Fruit fly (Drosophila melanogaster) whole organism, wandering third instar larva: ENCODE data around the gene Jon25Biii.
A peak's percentile ranks its signal among the peaks of the same experiment; 100 is the strongest.

Source experiments
- Abd-B ChIP-seq: fragments of >200 bp; optimal IDR thresholded peaks from 2 replicates; lab custom pipeline; 2017; ENCODE audit warnings: missing biosample characterization, missing genetic modification characterization
- CG32264 ChIP-seq: fragments of 200-800 bp; sonication (Bioruptor generic); optimal IDR thresholded peaks from 2 replicates; lab custom pipeline; 2016; ENCODE audit warnings: missing biosample characterization, missing genetic modification characterization
- CG9705 ChIP-seq: fragments of 200-800 bp; sonication (Bioruptor generic); optimal IDR thresholded peaks from 2 replicates; lab custom pipeline; 2018; ENCODE audit warnings: missing biosample characterization, mild to moderate bottlenecking, missing genetic modification characterization
- CrebA ChIP-seq: fragments of 200-800 bp; sonication (Bioruptor generic); optimal IDR thresholded peaks from 2 replicates; lab custom pipeline; 2016; ENCODE audit warnings: missing biosample characterization, mild to moderate bottlenecking, missing genetic modification characterization, borderline replicate concordance
- Dfd ChIP-seq: fragments of >200 bp; optimal IDR thresholded peaks from 2 replicates; lab custom pipeline; 2017; ENCODE audit warnings: missing biosample characterization, missing genetic modification characterization
- Dif ChIP-seq: fragments of 200-275, 200-300 bp; sonication (Bioruptor generic); optimal IDR thresholded peaks from 2 replicates; lab custom pipeline; 2018; ENCODE audit warnings: missing biosample characterization, missing genetic modification characterization; ENCODE audit not compliant: partially characterized antibody
- GATAd ChIP-seq: sonication (Bioruptor generic); optimal IDR thresholded peaks from 2 replicates; lab custom pipeline; 2016; ENCODE audit warnings: missing biosample characterization, missing genetic modification characterization
- HLH106 ChIP-seq: fragments of 200-800 bp; optimal IDR thresholded peaks from 3 replicates; lab custom pipeline; 2019; ENCODE audit warnings: missing biosample characterization, mild to moderate bottlenecking, missing genetic modification characterization, moderate library complexity
- Hnf4 ChIP-seq: fragments of 200-800 bp; sonication (Bioruptor generic); optimal IDR thresholded peaks from 2 replicates; lab custom pipeline; 2016; ENCODE audit warnings: missing biosample characterization, mild to moderate bottlenecking, missing genetic modification characterization
- Hr78 ChIP-seq: fragments of >200 bp; optimal IDR thresholded peaks from 2 replicates; lab custom pipeline; 2017; ENCODE audit warnings: missing biosample characterization, missing genetic modification characterization
- Hr83 ChIP-seq: fragments of 200-300 bp; sonication (Bioruptor generic); optimal IDR thresholded peaks from 2 replicates; lab custom pipeline; 2016; ENCODE audit warnings: missing biosample characterization, mild to moderate bottlenecking, missing genetic modification characterization, moderate library complexity; ENCODE audit not compliant: poor library complexity, severe bottlenecking
- Jra ChIP-seq: sonication (Bioruptor generic); optimal IDR thresholded peaks from 2 replicates; lab custom pipeline; 2016; ENCODE audit warnings: missing biosample characterization, missing genetic modification characterization
- Mio ChIP-seq: sonication (Bioruptor generic); optimal IDR thresholded peaks from 2 replicates; lab custom pipeline; 2016; ENCODE audit warnings: missing biosample characterization, missing genetic modification characterization
- Myc ChIP-seq: fragments of >200 bp; optimal IDR thresholded peaks from 2 replicates; lab custom pipeline; 2017
- N ChIP-seq: fragments of >200 bp; optimal IDR thresholded peaks from 2 replicates; lab custom pipeline; 2018; ENCODE audit warnings: missing biosample characterization, missing external identifiers, missing genetic modification characterization
- OdsH ChIP-seq: fragments of 200-800 bp; sonication (Bioruptor generic); optimal IDR thresholded peaks from 2 replicates; lab custom pipeline; 2016; ENCODE audit warnings: missing biosample characterization, mild to moderate bottlenecking, missing genetic modification characterization
- Rel ChIP-seq, 2 experiments: fragments of 200-800 bp; sonication (Bioruptor generic) in 1 of 2; optimal IDR thresholded peaks; 2 replicates in 1 of 2; 3 replicates in 1 of 2; lab custom pipeline; 2016 to 2019; ENCODE audit warnings: mild to moderate bottlenecking in 2 of 2, missing biosample characterization in 2 of 2, missing genetic modification characterization in 2 of 2, moderate library complexity in 1 of 2
- Sp1 ChIP-seq: fragments of 200-800 bp; sonication (Bioruptor generic); optimal IDR thresholded peaks from 3 replicates; lab custom pipeline; 2019; ENCODE audit warnings: missing biosample characterization, mild to moderate bottlenecking, missing genetic modification characterization, moderate library complexity
- Vsx2 ChIP-seq: fragments of 200-300, 225-300 bp; sonication (Bioruptor generic); optimal IDR thresholded peaks from 2 replicates; lab custom pipeline; 2018; ENCODE audit warnings: missing biosample characterization, missing genetic modification characterization; ENCODE audit not compliant: partially characterized antibody
- br ChIP-seq: fragments of 200-800 bp; sonication (Bioruptor generic); optimal IDR thresholded peaks from 2 replicates; lab custom pipeline; 2016; ENCODE audit warnings: missing biosample characterization, missing genetic modification characterization
- brk ChIP-seq: fragments of 200-800 bp; sonication (Bioruptor generic); optimal IDR thresholded peaks from 2 replicates; lab custom pipeline; 2016; ENCODE audit warnings: missing biosample characterization, mild to moderate bottlenecking, missing genetic modification characterization
- dl ChIP-seq, 2 experiments: fragments of 175-275, 200-275 bp in 1 of 2; fragments of 200-275 bp in 1 of 2; sonication (Bioruptor generic); optimal IDR thresholded peaks; lab custom pipeline; 2018; ENCODE audit warnings: mild to moderate bottlenecking in 2 of 2, missing biosample characterization in 2 of 2, missing genetic modification characterization in 2 of 2, moderate library complexity in 2 of 2; ENCODE audit not compliant: partially characterized antibody in 2 of 2, insufficient read depth in 1 of 2
- dmrt93B ChIP-seq: fragments of 200-800 bp; sonication (Bioruptor generic); optimal IDR thresholded peaks from 2 replicates; lab custom pipeline; 2018; ENCODE audit warnings: missing biosample characterization, mild to moderate bottlenecking, missing genetic modification characterization
- dsf ChIP-seq: sonication (Bioruptor generic); optimal IDR thresholded peaks from 2 replicates; lab custom pipeline; 2016; ENCODE audit warnings: missing biosample characterization, missing genetic modification characterization, borderline replicate concordance
- ey ChIP-seq: fragments of 200-800 bp; sonication (Bioruptor generic); optimal IDR thresholded peaks from 2 replicates; lab custom pipeline; 2016; ENCODE audit warnings: missing biosample characterization, missing genetic modification characterization
- foxo ChIP-seq, 2 experiments: fragments of 200-800 bp; sonication (Bioruptor generic); optimal IDR thresholded peaks; 2 replicates in 1 of 2; 3 replicates in 1 of 2; lab custom pipeline; 2016 to 2017; ENCODE audit warnings: missing biosample characterization in 2 of 2, missing genetic modification characterization in 2 of 2
- fru ChIP-seq: fragments of 200-800 bp; sonication (Bioruptor generic); optimal IDR thresholded peaks from 3 replicates; lab custom pipeline; 2016; ENCODE audit warnings: missing biosample characterization, mild to moderate bottlenecking, missing genetic modification characterization
- h ChIP-seq: fragments of 200-800 bp; sonication (Bioruptor generic); optimal IDR thresholded peaks from 3 replicates; lab custom pipeline; 2016; ENCODE audit warnings: missing biosample characterization, mild to moderate bottlenecking, missing genetic modification characterization
- jim ChIP-seq: fragments of 175-275, 200-325 bp; sonication (Bioruptor generic); optimal IDR thresholded peaks from 2 replicates; lab custom pipeline; 2016; ENCODE audit warnings: missing biosample characterization, mild to moderate bottlenecking, missing genetic modification characterization
- lola ChIP-seq: fragments of >200 bp; optimal IDR thresholded peaks from 2 replicates; lab custom pipeline; 2017; ENCODE audit warnings: missing biosample characterization, missing genetic modification characterization
- pan ChIP-seq: fragments of >200 bp; optimal IDR thresholded peaks from 2 replicates; lab custom pipeline; 2017
- psq ChIP-seq: fragments of 200-800 bp; sonication (Bioruptor generic); optimal IDR thresholded peaks from 3 replicates; lab custom pipeline; 2017; ENCODE audit warnings: missing biosample characterization, mild to moderate bottlenecking, missing genetic modification characterization, moderate library complexity
- rgr ChIP-seq: fragments of 200-800 bp; sonication (Bioruptor generic); optimal IDR thresholded peaks from 3 replicates; lab custom pipeline; 2016; ENCODE audit warnings: missing biosample characterization, mild to moderate bottlenecking, missing genetic modification characterization
- sage ChIP-seq: fragments of 200-800 bp; sonication (Bioruptor generic); optimal IDR thresholded peaks from 2 replicates; lab custom pipeline; 2016; ENCODE audit warnings: missing biosample characterization, mild to moderate bottlenecking, missing genetic modification characterization
- sv ChIP-seq: fragments of 200-800 bp; sonication (Bioruptor generic); optimal IDR thresholded peaks from 3 replicates; lab custom pipeline; 2016; ENCODE audit warnings: missing biosample characterization, missing genetic modification characterization
- tai ChIP-seq: sonication (Bioruptor generic); optimal IDR thresholded peaks from 2 replicates; lab custom pipeline; 2016; ENCODE audit warnings: missing biosample characterization, missing genetic modification characterization
- usp ChIP-seq: fragments of >200 bp; optimal IDR thresholded peaks from 2 replicates; lab custom pipeline; 2017; ENCODE audit warnings: missing biosample characterization, missing genetic modification characterization
- woc ChIP-seq: sonication (Bioruptor generic); optimal IDR thresholded peaks from 2 replicates; lab custom pipeline; 2016; ENCODE audit warnings: missing biosample characterization, mild to moderate bottlenecking, missing genetic modification characterization

Jon25Biii gene

dm6 chr2L:4981278-4981966 lies 30.9 kb upstream of the Jon25Biii start, which contains the start of the genes CG8892 and CG34126 (continued):
- TF ChIP-seq Hnf4 (GFP tag; lab: Kevin White, UChicago) = peak; percentile 98
- TF ChIP-seq foxo (GFP tag; optimal IDR thresholded peaks at IDR 0.05; lab: Kevin White, UChicago) = peak; percentile 91 to 99
- TF ChIP-seq Sp1 = peak; percentile 97
- peak; percentile 97 for TF ChIP-seq OdsH
- peak; percentile 99 for TF ChIP-seq sv (GFP tag; lab: Kevin White, UChicago)
- TF ChIP-seq Dfd (GFP tag; lab: Kevin White, UChicago) = no peak
- peak; percentile 97 for TF ChIP-seq ey (GFP tag; lab: Kevin White, UChicago)

DNA sequence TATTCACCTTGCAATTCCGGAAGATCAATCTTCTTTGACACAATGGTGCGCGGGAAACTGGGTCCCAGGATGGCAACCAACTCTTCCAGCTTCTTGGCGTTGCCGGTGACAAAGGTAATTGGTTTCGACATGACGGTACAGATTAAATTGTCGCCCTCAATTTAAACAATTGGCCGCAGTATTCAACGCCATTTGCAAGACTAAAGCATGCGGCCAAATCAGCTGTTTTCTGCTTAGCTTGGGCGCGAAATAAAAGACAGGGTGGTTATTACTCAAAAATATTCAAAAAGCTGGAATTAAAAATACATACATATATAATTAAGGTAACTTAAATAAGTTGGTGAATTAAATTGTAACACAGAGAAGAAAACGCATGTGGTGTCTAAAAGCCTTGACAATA lies 28.6 kb upstream of the Jon25Biii start, which contains the start of gene CG8891:
CG8891 (minus strand) TSS at position 242 of the 400 bp plus-strand sequence.
- TF ChIP-seq fru (GFP tag; lab: Kevin White, UChicago) (no peak), dmrt93B (GFP tag; lab: Kevin White, UChicago) (no peak), Abd-B (GFP tag; lab: Kevin White, UChicago) (no peak)

- TF ChIP-seq rgr (GFP tag; lab: Kevin White, UChicago) (peak; percentile 96), woc (GFP tag; lab: Kevin White, UChicago) (peak; percentile 96), foxo (GFP tag; optimal IDR thresholded peaks at IDR 0.05; lab: Kevin White, UChicago) (peak; percentile 68 to 97), Rel (GFP tag; optimal IDR thresholded peaks at IDR 0.05; lab: Kevin White, UChicago) (no peak), Rel (tag; optimal IDR thresholded peaks at IDR 0.05; lab: Kevin White, UChicago) (peak; percentile 81), h (GFP tag; lab: Kevin White, UChicago) (peak; percentile 97), CG32264 (GFP tag; lab: Kevin White, UChicago) (peak; percentile 80), Dfd (GFP tag; lab: Kevin White, UChicago) (no peak), Dif (no peak), N (GFP tag; lab: Kevin White, UChicago) (no peak), psq (GFP tag; lab: Kevin White, UChicago) (peak; percentile 90), Jra (peak; percentile 95), sage (no peak), OdsH (peak; percentile 92), usp (no peak), HLH106 (tag; lab: Kevin White, UChicago) (peak; percentile 95), GATAd (GFP tag; lab: Kevin White, UChicago) (no peak), Hnf4 (GFP tag; lab: Kevin White, UChicago) (no peak), brk (no peak), br (peak; percentile 93), Mio (peak; percentile 68), sv (GFP tag; lab: Kevin White, UChicago) (peak; percentile 97), lola (GFP tag; lab: Kevin White, UChicago) (no peak), Myc (lab: Kevin White, UChicago) (peak; percentile 29), CG9705 (GFP tag; lab: Kevin White, UChicago) (peak; percentile 92), fru (GFP tag; lab: Kevin White, UChicago) (peak; percentile 96), dmrt93B (GFP tag; lab: Kevin White, UChicago) (no peak), tai (GFP tag; lab: Kevin White, UChicago) (no peak), CrebA (no peak), dl (GFP tag; optimal IDR thresholded peaks at IDR 0.05; lab: Kevin White, UChicago; ENCODE audit: insufficient read depth in 1 of 2, partially characterized antibody in 2 of 2) (no peak), Vsx2 (GFP tag; lab: Kevin White, UChicago) (no peak), Abd-B (GFP tag; lab: Kevin White, UChicago) (no peak), Sp1 (peak; percentile 88), Hr78 (GFP tag; lab: Kevin White, UChicago) (no peak), jim (GFP tag; lab: Kevin White, UChicago) (no peak), pan (lab: Kevin White, UChicago) (no peak), Hr83 (GFP tag; lab: Kevin White, UChicago) (no peak), ey (GFP tag; lab: Kevin White, UChicago) (peak; percentile 92), dsf (GFP tag; lab: Kevin White, UChicago) (peak; percentile 84)
Observed at dm6 chr2L:4976988-4977551, 26.5 kb upstream of the Jon25Biii start, which contains the start of the genes Gmd and CG3792. Gene Gmd (minus strand): TSS chr2L:4977023. Gene CG3792 (plus strand): TSS chr2L:4977312.
